Fruit fly (Drosophila melanogaster) Kc167 (cell line): ENCODE measurements around the gene neur.

Experiments used
- Myc ChIP-seq: fragments of >200 bp; optimal IDR thresholded peaks from 2 replicates; lab custom pipeline; 2017; ENCODE audit warnings: missing external identifiers
- Sin3A ChIP-seq: fragments of >200 bp; optimal IDR thresholded peaks from 2 replicates; lab custom pipeline; 2018; ENCODE audit warnings: missing external identifiers
- h ChIP-seq: fragments of >200 bp; optimal IDR thresholded peaks from 3 replicates; lab custom pipeline; 2018; ENCODE audit warnings: missing external identifiers

DNA sequence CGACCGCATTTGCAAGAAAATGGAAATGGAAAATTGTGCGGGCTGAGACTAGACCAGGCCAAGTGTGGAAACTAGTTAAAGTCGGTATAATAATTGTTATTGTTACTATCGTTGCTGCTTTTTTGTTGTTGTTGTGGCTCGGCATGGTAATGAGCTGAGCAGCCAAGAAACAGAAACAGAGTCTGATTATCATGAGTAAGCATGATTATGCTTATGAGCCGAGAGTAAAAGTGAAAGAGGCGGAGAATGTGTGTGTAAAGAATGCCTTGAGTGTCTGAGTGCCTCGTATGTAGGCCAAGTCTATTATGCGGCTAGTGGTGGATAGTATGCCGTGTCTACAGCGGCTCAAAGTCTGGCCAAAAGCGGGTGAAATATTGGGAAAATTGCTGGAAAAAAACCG is 68.6 kb downstream of the neur start:
- TF ChIP-seq Myc (lab: Kevin White, UChicago): no peak
- no peak for TF ChIP-seq h (lab: Kevin White, UChicago)
- no peak for TF ChIP-seq Sin3A (lab: Kevin White, UChicago)
